Worm (Caenorhabditis elegans) whole organism, L3 larva: Measurements from ENCODE around the gene ceh-27.
A peak's percentile ranks its signal among the peaks of the same experiment; 100 is the strongest.

Experiments
- R02D3.7 ChIP-seq: fragments of 150-350 bp; optimal IDR thresholded peaks from 2 replicates; lab custom pipeline; 2014; ENCODE audit warnings: missing biosample characterization, missing genetic modification characterization
- ZK546.5 ChIP-seq: sonication (generic microtip); optimal IDR thresholded peaks from 2 replicates; lab custom pipeline; 2017; ENCODE audit warnings: missing biosample characterization, missing genetic modification characterization
- aly-2 ChIP-seq: fragments of 150-350 bp; optimal IDR thresholded peaks from 2 replicates; lab custom pipeline; 2014; ENCODE audit warnings: missing biosample characterization, missing genetic modification characterization
- ceh-16 ChIP-seq: sonication (generic microtip); optimal IDR thresholded peaks from 2 replicates; lab custom pipeline; 2017; ENCODE audit warnings: missing biosample characterization, missing genetic modification characterization
- ceh-82 ChIP-seq: fragments of 150-350 bp; optimal IDR thresholded peaks from 2 replicates; lab custom pipeline; 2014; ENCODE audit warnings: missing biosample characterization, missing genetic modification characterization
- ceh-9 ChIP-seq: sonication (generic microtip); optimal IDR thresholded peaks from 2 replicates; lab custom pipeline; 2018; ENCODE audit warnings: missing biosample characterization, missing genetic modification characterization
- daf-12 ChIP-seq: fragments of 150-350 bp; optimal IDR thresholded peaks from 2 replicates; lab custom pipeline; 2014; ENCODE audit warnings: missing biosample characterization, missing genetic modification reagents, missing genetic modification characterization
- egl-27 ChIP-seq: sonication (generic microtip); optimal IDR thresholded peaks from 4 replicates; lab custom pipeline; 2017; ENCODE audit warnings: missing biosample characterization, missing genetic modification reagents, missing genetic modification characterization
- egl-5 ChIP-seq: fragments of 150-350 bp; optimal IDR thresholded peaks from 2 replicates; lab custom pipeline; 2017; ENCODE audit warnings: missing biosample characterization, missing genetic modification reagents, missing genetic modification characterization, inconsistent platforms
- elt-1 ChIP-seq: fragments of 150-350 bp; optimal IDR thresholded peaks from 2 replicates; lab custom pipeline; 2014; ENCODE audit warnings: missing biosample characterization, missing genetic modification characterization
- elt-2 ChIP-seq: sonication (generic microtip); optimal IDR thresholded peaks from 2 replicates; lab custom pipeline; 2016; ENCODE audit warnings: missing genetic modification reagents, mild to moderate bottlenecking, missing genetic modification characterization, missing compliant biosample characterization
- elt-3 ChIP-seq, 3 experiments: fragments of 150-350 bp in 1 of 3; sonication (generic microtip) in 2 of 3; optimal IDR thresholded peaks; 2 replicates in 2 of 3; 4 replicates in 1 of 3; lab custom pipeline; 2014 to 2017; ENCODE audit warnings: missing biosample characterization in 3 of 3, missing genetic modification characterization in 3 of 3
- eor-1 ChIP-seq, 2 experiments: fragments of 150-350 bp; optimal IDR thresholded peaks; 2 replicates each; lab custom pipeline; 2014 to 2018; ENCODE audit warnings: missing biosample characterization in 2 of 2, missing genetic modification characterization in 2 of 2
- fkh-10 ChIP-seq: sonication (generic microtip); optimal IDR thresholded peaks from 2 replicates; lab custom pipeline; 2017; ENCODE audit warnings: missing biosample characterization, missing genetic modification reagents, missing genetic modification characterization
- fkh-2 ChIP-seq: fragments of 150-350 bp; optimal IDR thresholded peaks from 2 replicates; lab custom pipeline; 2014; ENCODE audit warnings: missing biosample characterization, missing genetic modification reagents, missing genetic modification characterization
- fos-1 ChIP-seq: fragments of 150-350 bp; optimal IDR thresholded peaks from 2 replicates; lab custom pipeline; 2014; ENCODE audit warnings: missing biosample characterization, missing genetic modification characterization
- hmg-11 ChIP-seq: sonication (generic microtip); optimal IDR thresholded peaks from 2 replicates; lab custom pipeline; 2016; ENCODE audit warnings: missing genetic modification characterization, missing compliant biosample characterization
- jun-1 ChIP-seq: fragments of 150-350 bp; optimal IDR thresholded peaks from 2 replicates; lab custom pipeline; 2014; ENCODE audit warnings: missing biosample characterization, missing genetic modification reagents, missing genetic modification characterization
- lin-15B ChIP-seq: fragments of 150-350 bp; optimal IDR thresholded peaks from 2 replicates; lab custom pipeline; 2014; ENCODE audit warnings: missing biosample characterization, missing genetic modification characterization
- lin-39 ChIP-seq: fragments of 150-350 bp; optimal IDR thresholded peaks from 2 replicates; lab custom pipeline; 2018; ENCODE audit warnings: missing biosample characterization, missing genetic modification reagents, missing genetic modification characterization
- lsy-12 ChIP-seq: sonication (generic microtip); optimal IDR thresholded peaks from 2 replicates; lab custom pipeline; 2016; ENCODE audit warnings: mild to moderate bottlenecking, missing genetic modification characterization, missing compliant biosample characterization
- mdl-1 ChIP-seq: fragments of 150-350 bp; optimal IDR thresholded peaks from 2 replicates; lab custom pipeline; 2014; ENCODE audit warnings: missing biosample characterization, missing genetic modification characterization
- nfya-1 ChIP-seq: sonication (generic microtip); optimal IDR thresholded peaks from 2 replicates; lab custom pipeline; 2017; ENCODE audit warnings: missing genetic modification characterization, mild to moderate bottlenecking, missing compliant biosample characterization, antibody characterized with exemption, moderate library complexity; ENCODE audit not compliant: insufficient read depth
- nhr-11 ChIP-seq: fragments of 150-350 bp; optimal IDR thresholded peaks from 2 replicates; lab custom pipeline; 2014; ENCODE audit warnings: missing biosample characterization, missing genetic modification characterization
- nhr-12 ChIP-seq: fragments of 150-350 bp; optimal IDR thresholded peaks from 2 replicates; lab custom pipeline; 2014; ENCODE audit warnings: missing biosample characterization, missing genetic modification characterization
- nhr-23 ChIP-seq: fragments of 150-350 bp; optimal IDR thresholded peaks from 2 replicates; lab custom pipeline; 2014; ENCODE audit warnings: missing biosample characterization, missing genetic modification reagents, missing genetic modification characterization
- nhr-25 ChIP-seq: sonication (generic microtip); optimal IDR thresholded peaks from 2 replicates; lab custom pipeline; 2017; ENCODE audit warnings: missing biosample characterization, missing genetic modification characterization
- nhr-28 ChIP-seq: fragments of 150-350 bp; optimal IDR thresholded peaks from 2 replicates; lab custom pipeline; 2014; ENCODE audit warnings: missing biosample characterization, missing genetic modification characterization
- nhr-43 ChIP-seq: sonication (generic microtip); optimal IDR thresholded peaks from 2 replicates; lab custom pipeline; 2016; ENCODE audit warnings: mild to moderate bottlenecking, missing genetic modification characterization, missing compliant biosample characterization; ENCODE audit not compliant: poor library complexity, severe bottlenecking
- nhr-67 ChIP-seq: fragments of 150-350 bp; optimal IDR thresholded peaks from 2 replicates; lab custom pipeline; 2014; ENCODE audit warnings: missing biosample characterization, missing genetic modification characterization
- nhr-76 ChIP-seq: fragments of 150-350 bp; sonication (generic microtip); optimal IDR thresholded peaks from 5 replicates; lab custom pipeline; 2014; ENCODE audit warnings: missing biosample characterization, missing genetic modification characterization
- pha-4 ChIP-seq: fragments of 150-350 bp; optimal IDR thresholded peaks from 2 replicates; lab custom pipeline; 2014; ENCODE audit warnings: missing biosample characterization, missing genetic modification reagents, missing genetic modification characterization
- pqm-1 ChIP-seq: fragments of 150-350 bp; optimal IDR thresholded peaks from 2 replicates; lab custom pipeline; 2017; ENCODE audit warnings: missing biosample characterization, missing genetic modification characterization, inconsistent platforms
- sea-2 ChIP-seq: fragments of 150-350 bp; sonication (generic microtip); optimal IDR thresholded peaks from 4 replicates; lab custom pipeline; 2014; ENCODE audit warnings: missing biosample characterization, missing genetic modification reagents, missing genetic modification characterization
- skn-1 ChIP-seq: fragments of 150-350 bp; optimal IDR thresholded peaks from 2 replicates; lab custom pipeline; 2014; ENCODE audit warnings: missing biosample characterization, missing genetic modification characterization
- snpc-4 ChIP-seq: fragments of 150-350 bp; optimal IDR thresholded peaks from 2 replicates; lab custom pipeline; 2014; ENCODE audit warnings: missing biosample characterization, missing genetic modification characterization
- tbx-2 ChIP-seq: sonication (generic microtip); optimal IDR thresholded peaks from 2 replicates; lab custom pipeline; 2016; ENCODE audit warnings: mild to moderate bottlenecking, missing genetic modification characterization, missing compliant biosample characterization
- unc-39 ChIP-seq: sonication (generic microtip); optimal IDR thresholded peaks from 4 replicates; lab custom pipeline; 2017; ENCODE audit warnings: missing biosample characterization, missing genetic modification characterization
- unc-62 ChIP-seq: fragments of 150-350 bp; sonication (generic microtip); optimal IDR thresholded peaks from 4 replicates; lab custom pipeline; 2014; ENCODE audit warnings: missing biosample characterization, missing genetic modification reagents, missing genetic modification characterization
- zag-1 ChIP-seq: fragments of 150-350 bp; optimal IDR thresholded peaks from 2 replicates; lab custom pipeline; 2014; ENCODE audit warnings: missing biosample characterization, missing genetic modification characterization
- ztf-11 ChIP-seq: fragments of 150-350 bp; optimal IDR thresholded peaks from 2 replicates; lab custom pipeline; 2014; ENCODE audit warnings: missing biosample characterization, missing genetic modification characterization
- ztf-4 ChIP-seq: fragments of 150-350 bp; optimal IDR thresholded peaks from 2 replicates; lab custom pipeline; 2014; ENCODE audit warnings: missing biosample characterization, missing genetic modification characterization

ceh-27 gene

ce11 chrV:11644166-11644565 lies 20.7 kb downstream of the ceh-27 start, which contains the start of gene bir-1 (continued):
- TF ChIP-seq nhr-76 (tag; lab: Kevin White, UChicago) (no peak), ZK546.5 (tag; lab: Kevin White, UChicago) (no peak), ceh-82 (tag; lab: Kevin White, UChicago) (no peak), egl-5 (tag; lab: Kevin White, UChicago) (peak; percentile 50), elt-2 (tag; lab: Kevin White, UChicago) (peak; percentile 30), pqm-1 (tag; lab: Kevin White, UChicago) (peak; percentile 17), elt-1 (tag; lab: Kevin White, UChicago) (no peak), snpc-4 (peak; percentile 87), elt-3 (tag; optimal IDR thresholded peaks at IDR 0.05; lab: Kevin White, UChicago) (no peak), fkh-2 (no peak), pha-4 (tag; lab: Kevin White, UChicago) (peak; percentile 78), nhr-28 (tag; lab: Kevin White, UChicago) (no peak), nhr-43 (tag; lab: Kevin White, UChicago) (peak; percentile 70), mdl-1 (tag; lab: Kevin White, UChicago) (peak; percentile 57), ceh-9 (tag; lab: Kevin White, UChicago) (no peak), sea-2 (GFP tag; lab: Kevin White, UChicago) (no peak)

ce11 chrV:11641298-11641787 lies 23.6 kb downstream of the ceh-27 start:
- no peak for TF ChIP-seq daf-12 (tag; lab: Kevin White, UChicago)
- TF ChIP-seq ZK546.5 (tag; lab: Kevin White, UChicago): no peak
- TF ChIP-seq nhr-11 (tag; lab: Kevin White, UChicago): peak; percentile 33
- TF ChIP-seq fkh-2: no peak
- peak; percentile 9 for TF ChIP-seq snpc-4
- TF ChIP-seq nhr-23: no peak
- peak; percentile 77 for TF ChIP-seq fkh-10
- no peak for TF ChIP-seq R02D3.7
- TF ChIP-seq ztf-11: no peak
- no peak for TF ChIP-seq ceh-16 (tag; lab: Kevin White, UChicago)
- TF ChIP-seq lin-39 (tag; lab: Kevin White, UChicago): peak; percentile 56
- TF ChIP-seq nhr-67: no peak
- TF ChIP-seq unc-39 (tag; lab: Kevin White, UChicago): no peak
- TF ChIP-seq egl-27 (tag; lab: Kevin White, UChicago): no peak
- TF ChIP-seq eor-1 (tag; optimal IDR thresholded peaks at IDR 0.05; lab: Kevin White, UChicago): no peak
- TF ChIP-seq ztf-4 (tag; lab: Kevin White, UChicago): no peak
- peak; percentile 36 for TF ChIP-seq lin-15B (tag; lab: Kevin White, UChicago)
- no peak for TF ChIP-seq jun-1 (tag; lab: Kevin White, UChicago)
- no peak for TF ChIP-seq aly-2 (tag; lab: Kevin White, UChicago)
- TF ChIP-seq pha-4 (tag; lab: Kevin White, UChicago): no peak
- TF ChIP-seq zag-1 (tag; lab: Kevin White, UChicago): peak; percentile 14
- TF ChIP-seq unc-62 (GFP tag; lab: Kevin White, UChicago): peak; percentile 5
- no peak for TF ChIP-seq nhr-76 (tag; lab: Kevin White, UChicago)
- peak; percentile 25 for TF ChIP-seq tbx-2
- TF ChIP-seq nhr-43 (tag; lab: Kevin White, UChicago): no peak
- TF ChIP-seq egl-5 (tag; lab: Kevin White, UChicago): peak; percentile 16
- TF ChIP-seq skn-1: peak; percentile 59
- no peak for TF ChIP-seq nhr-28 (tag; lab: Kevin White, UChicago)
- TF ChIP-seq nhr-12 (tag; lab: Kevin White, UChicago): no peak
- no peak for TF ChIP-seq elt-3 (tag; optimal IDR thresholded peaks at IDR 0.05; lab: Kevin White, UChicago)
- no peak for TF ChIP-seq elt-1 (tag; lab: Kevin White, UChicago)
- no peak for TF ChIP-seq nhr-25 (tag; lab: Kevin White, UChicago)
- TF ChIP-seq nfya-1: peak; percentile 74
- TF ChIP-seq hmg-11 (tag; lab: Kevin White, UChicago): peak; percentile 27
- TF ChIP-seq mdl-1 (tag; lab: Kevin White, UChicago): peak; percentile 54
- no peak for TF ChIP-seq lsy-12 (tag; lab: Kevin White, UChicago)
- TF ChIP-seq fos-1 (tag; lab: Kevin White, UChicago): no peak
